Fruit fly (Drosophila melanogaster) whole organism, wandering third instar larva: ENCODE measurements around the gene PolH.

Source experiments
- Abd-B ChIP-seq: fragments of >200 bp; optimal IDR thresholded peaks from 2 replicates; lab custom pipeline; 2017; ENCODE audit warnings: missing biosample characterization, missing genetic modification characterization
- GATAd ChIP-seq: sonication (Bioruptor generic); optimal IDR thresholded peaks from 2 replicates; lab custom pipeline; 2016; ENCODE audit warnings: missing biosample characterization, missing genetic modification characterization
- Jra ChIP-seq: sonication (Bioruptor generic); optimal IDR thresholded peaks from 2 replicates; lab custom pipeline; 2016; ENCODE audit warnings: missing biosample characterization, missing genetic modification characterization
- Mio ChIP-seq: sonication (Bioruptor generic); optimal IDR thresholded peaks from 2 replicates; lab custom pipeline; 2016; ENCODE audit warnings: missing biosample characterization, missing genetic modification characterization
- Myc ChIP-seq: fragments of >200 bp; optimal IDR thresholded peaks from 2 replicates; lab custom pipeline; 2017
- br ChIP-seq: fragments of 200-800 bp; sonication (Bioruptor generic); optimal IDR thresholded peaks from 2 replicates; lab custom pipeline; 2016; ENCODE audit warnings: missing biosample characterization, missing genetic modification characterization
- brk ChIP-seq: fragments of 200-800 bp; sonication (Bioruptor generic); optimal IDR thresholded peaks from 2 replicates; lab custom pipeline; 2016; ENCODE audit warnings: missing biosample characterization, mild to moderate bottlenecking, missing genetic modification characterization
- h ChIP-seq: fragments of 200-800 bp; sonication (Bioruptor generic); optimal IDR thresholded peaks from 3 replicates; lab custom pipeline; 2016; ENCODE audit warnings: missing biosample characterization, mild to moderate bottlenecking, missing genetic modification characterization
- tai ChIP-seq: sonication (Bioruptor generic); optimal IDR thresholded peaks from 2 replicates; lab custom pipeline; 2016; ENCODE audit warnings: missing biosample characterization, missing genetic modification characterization

DNA sequence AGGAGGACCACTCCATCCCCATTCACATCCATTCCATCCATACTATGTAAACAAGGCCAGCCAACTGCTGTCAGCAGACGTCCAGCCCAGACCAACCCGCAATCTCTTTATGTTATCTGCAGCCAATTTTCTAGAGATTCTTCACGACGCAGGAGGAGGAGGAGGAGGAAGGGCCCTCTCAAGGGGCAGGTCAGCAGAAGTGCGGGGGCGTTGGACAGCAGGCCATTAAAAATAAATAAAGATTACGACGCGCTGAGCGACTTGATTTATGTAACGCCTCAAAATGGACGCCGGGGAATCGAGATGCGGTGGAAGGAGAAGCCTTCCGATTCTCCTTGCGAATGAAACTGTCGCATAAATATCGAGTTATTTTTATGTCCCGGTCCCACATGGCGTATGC lies 38.2 kb upstream of the PolH start:
- TF ChIP-seq Mio (GFP tag; lab: Kevin White, UChicago): no peak
- TF ChIP-seq GATAd (GFP tag; lab: Kevin White, UChicago): no peak
- TF ChIP-seq brk (GFP tag; lab: Kevin White, UChicago): no peak
- TF ChIP-seq h (GFP tag; lab: Kevin White, UChicago): no peak
- no peak for TF ChIP-seq tai (GFP tag; lab: Kevin White, UChicago)
- no peak for TF ChIP-seq br (GFP tag; lab: Kevin White, UChicago)
- no peak for TF ChIP-seq Abd-B (GFP tag; lab: Kevin White, UChicago)
- TF ChIP-seq Jra (GFP tag; lab: Kevin White, UChicago): no peak
- no peak for TF ChIP-seq Myc (lab: Kevin White, UChicago)
